Worm (Caenorhabditis elegans) whole organism, late embryonic: ENCODE data around the gene D2089.3.

Source experiments
- ama-1 ChIP-seq: fragments of 150-350 bp; optimal IDR thresholded peaks from 2 replicates; lab custom pipeline; 2014
- ceh-45 ChIP-seq: fragments of 200-800 bp; sonication (Bioruptor generic); IDR thresholded peaks from 2 replicates; pipeline ENCODE4 v1.3.6; 2022; ENCODE audit warnings: missing genetic modification reagents, missing genetic modification characterization, missing compliant biosample characterization

ce11 chrII:10660892-10661291 is 4.0 kb downstream of the D2089.3 start, which contains the start of gene marc-2:
- TF ChIP-seq ama-1 (no peak), ceh-45 (GFP tag; lab: Robert Waterston, UW) (no peak)
